Worm (Caenorhabditis elegans) whole organism, L4 larva: ENCODE measurements around the gene bckd-1A.

ENCODE experiments used
- F37D6.2 ChIP-seq: sonication (generic microtip); optimal IDR thresholded peaks from 2 replicates; lab custom pipeline; 2016; ENCODE audit warnings: mild to moderate bottlenecking, missing genetic modification characterization, missing compliant biosample characterization
- F44E2.7 ChIP-seq: fragments of 200-800 bp; sonication (Bioruptor generic); IDR thresholded peaks from 2 replicates; pipeline ENCODE4 v2.1.2; 2022; ENCODE audit warnings: missing genetic modification characterization, missing compliant biosample characterization
- ZK337.2 ChIP-seq: fragments of 200-800 bp; sonication (Bioruptor generic); IDR thresholded peaks from 2 replicates; pipeline ENCODE4 v1.3.6; 2022; ENCODE audit warnings: missing genetic modification reagents, missing genetic modification characterization, missing compliant biosample characterization
- ama-1 ChIP-seq: fragments of 150-350 bp; optimal IDR thresholded peaks from 2 replicates; lab custom pipeline; 2014; ENCODE audit warnings: inconsistent platforms, mixed read lengths
- arid-1 ChIP-seq: fragments of 200-800 bp; sonication (Bioruptor generic); conservative IDR thresholded peaks from 2 replicates; pipeline ENCODE4 v1.3.6; 2022; ENCODE audit warnings: missing genetic modification reagents, missing genetic modification characterization, missing compliant biosample characterization
- ceh-28 ChIP-seq: fragments of 150-350 bp; optimal IDR thresholded peaks from 2 replicates; lab custom pipeline; 2014; ENCODE audit warnings: missing biosample characterization, missing genetic modification reagents, missing genetic modification characterization
- daf-16 ChIP-seq, 3 experiments: sonication (generic microtip); optimal IDR thresholded peaks; 2 replicates each; lab custom pipeline; 2016 to 2017; ENCODE audit warnings: missing genetic modification characterization in 3 of 3, missing genetic modification reagents in 3 of 3, mild to moderate bottlenecking in 2 of 3, missing compliant biosample characterization in 2 of 3, missing biosample characterization in 1 of 3, moderate library complexity in 1 of 3
- dmd-6 ChIP-seq: fragments of 200-800 bp; sonication (Bioruptor generic); IDR thresholded peaks from 2 replicates; pipeline ENCODE4 v1.3.6; 2022; ENCODE audit warnings: missing genetic modification reagents, missing genetic modification characterization, missing compliant biosample characterization
- dpl-1 ChIP-seq: fragments of 150-350 bp; optimal IDR thresholded peaks from 2 replicates; lab custom pipeline; 2014; ENCODE audit warnings: missing biosample characterization, missing genetic modification reagents, missing genetic modification characterization
- dve-1 ChIP-seq: sonication (generic microtip); optimal IDR thresholded peaks from 2 replicates; lab custom pipeline; 2017; ENCODE audit warnings: antibody characterized with exemption, mild to moderate bottlenecking, missing genetic modification characterization, missing compliant biosample characterization; ENCODE audit not compliant: insufficient read depth
- egl-43 ChIP-seq: fragments of 200-800 bp; sonication (Bioruptor generic); IDR thresholded peaks from 2 replicates; pipeline ENCODE4 v1.3.6; 2022; ENCODE audit warnings: missing genetic modification reagents, missing genetic modification characterization, missing compliant biosample characterization
- fos-1 ChIP-seq: fragments of 150-350 bp; optimal IDR thresholded peaks from 2 replicates; lab custom pipeline; 2014; ENCODE audit warnings: missing biosample characterization, missing genetic modification characterization
- gei-8 ChIP-seq: fragments of 200-800 bp; sonication (Bioruptor generic); optimal IDR thresholded peaks from 2 replicates; lab custom pipeline; 2018; ENCODE audit warnings: mild to moderate bottlenecking, missing genetic modification characterization, missing compliant biosample characterization
- hif-1 ChIP-seq, 2 experiments: sonication (generic microtip); optimal IDR thresholded peaks; 2 replicates each; lab custom pipeline; 2016 to 2017; ENCODE audit warnings: missing compliant biosample characterization in 2 of 2, missing genetic modification characterization in 2 of 2, missing genetic modification reagents in 2 of 2, missing genotype in 2 of 2, mild to moderate bottlenecking in 1 of 2
- hlh-11 ChIP-seq: fragments of 200-800 bp; sonication (Bioruptor generic); optimal IDR thresholded peaks from 2 replicates; lab custom pipeline; 2018; ENCODE audit warnings: mild to moderate bottlenecking, missing genetic modification characterization, missing compliant biosample characterization
- lin-1 ChIP-seq: fragments of 200-800 bp; sonication (Bioruptor generic); IDR thresholded peaks from 2 replicates; pipeline ENCODE4 v1.3.6; 2022; ENCODE audit warnings: missing genetic modification reagents, missing genetic modification characterization, missing compliant biosample characterization
- lin-15B ChIP-seq: fragments of 150-350 bp; sonication (generic microtip); optimal IDR thresholded peaks from 3 replicates; lab custom pipeline; 2014; ENCODE audit warnings: missing biosample characterization, missing genetic modification characterization
- lir-3 ChIP-seq: sonication (generic microtip); optimal IDR thresholded peaks from 2 replicates; lab custom pipeline; 2016; ENCODE audit warnings: mild to moderate bottlenecking, missing genetic modification characterization, missing compliant biosample characterization
- lsy-2 ChIP-seq, 2 experiments: fragments of 150-350 bp in 1 of 2; sonication (generic microtip) in 1 of 2; optimal IDR thresholded peaks; 2 replicates each; lab custom pipeline; 2014 to 2017; ENCODE audit warnings: missing biosample characterization in 2 of 2, missing genetic modification characterization in 2 of 2
- madf-9 ChIP-seq: fragments of 200-800 bp; sonication (Bioruptor generic); conservative IDR thresholded peaks from 2 replicates; pipeline ENCODE4 v1.3.6; 2022; ENCODE audit warnings: missing genetic modification reagents, missing genetic modification characterization, missing compliant biosample characterization
- mep-1 ChIP-seq: fragments of 150-350 bp; sonication (generic microtip); optimal IDR thresholded peaks from 3 replicates; lab custom pipeline; 2014; ENCODE audit warnings: missing biosample characterization, missing genetic modification characterization
- nhr-10 ChIP-seq: fragments of 150-350 bp; optimal IDR thresholded peaks from 2 replicates; lab custom pipeline; 2014; ENCODE audit warnings: missing biosample characterization, missing genetic modification characterization
- nhr-111 ChIP-seq: fragments of 200-800 bp; sonication (Bioruptor generic); optimal IDR thresholded peaks from 2 replicates; lab custom pipeline; 2018; ENCODE audit warnings: mild to moderate bottlenecking, missing genetic modification characterization, missing compliant biosample characterization
- nhr-28 ChIP-seq: fragments of 150-350 bp; optimal IDR thresholded peaks from 2 replicates; lab custom pipeline; 2014; ENCODE audit warnings: missing biosample characterization, missing genetic modification characterization
- nhr-48 ChIP-seq: sonication (generic microtip); optimal IDR thresholded peaks from 2 replicates; lab custom pipeline; 2016; ENCODE audit warnings: mild to moderate bottlenecking, missing genetic modification characterization, missing compliant biosample characterization
- nhr-76 ChIP-seq: fragments of 150-350 bp; optimal IDR thresholded peaks from 2 replicates; lab custom pipeline; 2014; ENCODE audit warnings: missing biosample characterization, missing genetic modification characterization
- nhr-77 ChIP-seq: fragments of 150-350 bp; optimal IDR thresholded peaks from 2 replicates; lab custom pipeline; 2014; ENCODE audit warnings: missing biosample characterization, missing genetic modification characterization
- php-3 ChIP-seq: fragments of 200-800 bp; sonication (Bioruptor generic); IDR thresholded peaks from 2 replicates; pipeline ENCODE4 v1.3.6; 2022; ENCODE audit warnings: missing genetic modification reagents, missing genetic modification characterization, missing compliant biosample characterization
- pqm-1 ChIP-seq: sonication (generic microtip); optimal IDR thresholded peaks from 2 replicates; lab custom pipeline; 2017; ENCODE audit warnings: missing biosample characterization, missing genetic modification characterization
- rbr-2 ChIP-seq: sonication (generic microtip); optimal IDR thresholded peaks from 2 replicates; lab custom pipeline; 2016; ENCODE audit warnings: missing genotype, missing genetic modification characterization, missing compliant biosample characterization
- set-16 ChIP-seq: fragments of 200-800 bp; sonication (Bioruptor generic); IDR thresholded peaks from 2 replicates; pipeline ENCODE4 v1.3.6; 2022; ENCODE audit warnings: missing genetic modification reagents, missing genetic modification characterization, missing compliant biosample characterization
- skn-1 ChIP-seq: fragments of 150-350 bp; optimal IDR thresholded peaks from 2 replicates; lab custom pipeline; 2014; ENCODE audit warnings: missing biosample characterization, missing genetic modification characterization
- snpc-4 ChIP-seq: fragments of 150-350 bp; optimal IDR thresholded peaks from 2 replicates; lab custom pipeline; 2014; ENCODE audit warnings: missing biosample characterization, missing genetic modification characterization
- spr-3 ChIP-seq: fragments of 200-800 bp; sonication (Bioruptor generic); optimal IDR thresholded peaks from 2 replicates; lab custom pipeline; 2018; ENCODE audit warnings: mild to moderate bottlenecking, missing genetic modification characterization, missing compliant biosample characterization
- tra-1 ChIP-seq: fragments of 200-800 bp; sonication (Bioruptor generic); IDR thresholded peaks from 2 replicates; pipeline ENCODE4 v1.3.6; 2022; ENCODE audit warnings: missing genetic modification reagents, missing genetic modification characterization, missing compliant biosample characterization
- unc-130 ChIP-seq: sonication (generic microtip); optimal IDR thresholded peaks from 2 replicates; lab custom pipeline; 2016; ENCODE audit warnings: missing genetic modification reagents, missing genetic modification characterization, missing compliant biosample characterization
- unc-62 ChIP-seq, 3 experiments: fragments of 150-350 bp in 1 of 3; sonication (generic microtip); optimal IDR thresholded peaks in 2 of 3; peaks in 1 of 3; 1 replicate in 1 of 3; 2 replicates in 2 of 3; lab custom pipeline; 2014 to 2017; ENCODE audit warnings: missing biosample characterization in 3 of 3, missing genetic modification characterization in 3 of 3, missing genetic modification reagents in 3 of 3, missing genotype in 1 of 3
- zip-11 ChIP-seq: fragments of 200-800 bp; sonication (Bioruptor generic); IDR thresholded peaks from 2 replicates; pipeline ENCODE4 v1.3.6; 2022; ENCODE audit warnings: missing genetic modification characterization, missing compliant biosample characterization
- zip-2 ChIP-seq: fragments of 150-350 bp; optimal IDR thresholded peaks from 2 replicates; lab custom pipeline; 2014; ENCODE audit warnings: missing biosample characterization, missing genetic modification characterization
- ztf-7 ChIP-seq: fragments of 150-350 bp; optimal IDR thresholded peaks from 2 replicates; lab custom pipeline; 2014; ENCODE audit warnings: missing biosample characterization, missing genetic modification characterization

Gene bckd-1A

DNA sequence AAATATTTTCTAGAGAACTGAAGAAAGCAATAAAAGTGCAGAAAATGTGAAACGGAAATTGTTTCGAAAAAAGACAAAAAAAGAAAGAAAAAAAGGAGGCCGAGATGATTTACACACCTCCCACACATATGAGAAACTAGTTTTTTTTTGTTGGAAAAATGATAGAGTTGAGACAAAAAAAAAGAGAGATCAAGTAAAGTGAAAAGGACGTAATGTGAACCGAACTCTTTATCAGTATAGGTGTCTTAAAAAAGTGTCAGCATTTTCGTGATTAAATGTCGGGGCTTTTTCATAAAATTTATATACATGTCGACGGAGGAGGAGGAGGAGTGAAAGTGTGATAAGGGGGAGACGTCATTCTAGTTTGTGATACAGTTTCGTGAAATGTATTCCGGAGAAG, 13.0 kb downstream of the bckd-1A start:
- no peak for TF ChIP-seq fos-1 (tag; lab: Kevin White, UChicago)
- TF ChIP-seq php-3 (GFP tag; lab: Robert Waterston, UW) = 0 out of 2 replicates have a peak, but pooled peaks have one; percentile 46
- TF ChIP-seq dve-1 (tag; lab: Kevin White, UChicago) = peak; percentile 69
- no peak for TF ChIP-seq unc-130 (GFP tag; lab: Kevin White, UChicago)
- TF ChIP-seq nhr-28 (tag; lab: Kevin White, UChicago) = peak; percentile 88
- TF ChIP-seq skn-1 (tag; lab: Kevin White, UChicago) = no peak
- peak in 1 of 2 experiments; percentile 92 for TF ChIP-seq unc-62 (GFP tag; optimal IDR thresholded peaks at IDR 0.05 in 1 of 2; lab: Kevin White, UChicago)
- TF ChIP-seq unc-62 (tag; optimal IDR thresholded peaks at IDR 0.05; lab: Kevin White, UChicago) = no peak
- no peak for TF ChIP-seq ZK337.2 (GFP tag; lab: Robert Waterston, UW)
- TF ChIP-seq nhr-111 = no peak
- peak; percentile 86 for TF ChIP-seq pqm-1 (tag; lab: Kevin White, UChicago)
- no peak for TF ChIP-seq hif-1 (tag; optimal IDR thresholded peaks at IDR 0.05; lab: Kevin White, UChicago)
- peak; percentile 81 for TF ChIP-seq dmd-6 (GFP tag; lab: Robert Waterston, UW)
- no peak for TF ChIP-seq madf-9 (GFP tag; lab: Robert Waterston, UW)
- 0 out of 2 replicates have a peak, but pooled peaks have one; percentile 10 for TF ChIP-seq lin-1 (GFP tag; lab: Robert Waterston, UW)
- TF ChIP-seq F44E2.7 (GFP tag; lab: Robert Waterston, UW) = no peak
- TF ChIP-seq lir-3 (tag; lab: Kevin White, UChicago) = no peak
- TF ChIP-seq snpc-4 (tag; lab: Kevin White, UChicago) = no peak
- peak; percentile 26 for TF ChIP-seq nhr-77 (tag; lab: Kevin White, UChicago)
- no peak for TF ChIP-seq gei-8 (GFP tag; lab: Kevin White, UChicago)
- no peak for TF ChIP-seq lin-15B (tag; lab: Kevin White, UChicago)
- TF ChIP-seq ztf-7 = no peak
- TF ChIP-seq hlh-11 (tag; lab: Kevin White, UChicago) = no peak
- 0 out of 2 replicates have a peak, but pooled peaks have one; percentile 51 for TF ChIP-seq tra-1 (GFP tag; lab: Robert Waterston, UW)
- no peak for TF ChIP-seq zip-11 (GFP tag; lab: Robert Waterston, UW)
- no peak for TF ChIP-seq dpl-1 (GFP tag; lab: Kevin White, UChicago)
- TF ChIP-seq nhr-48 (tag; lab: Kevin White, UChicago) = peak; percentile 16
- no peak for TF ChIP-seq daf-16 (GFP tag; optimal IDR thresholded peaks at IDR 0.05; lab: Kevin White, UChicago)
- peak; percentile 8 for TF ChIP-seq daf-16 (tag; optimal IDR thresholded peaks at IDR 0.05; lab: Kevin White, UChicago)
- no peak for TF ChIP-seq spr-3 (GFP tag; lab: Kevin White, UChicago)
- no peak for TF ChIP-seq nhr-76 (tag; lab: Kevin White, UChicago)

ce11 chrIII:12952615-12953014, 19.7 kb downstream of the bckd-1A start:
- TF ChIP-seq ceh-28 (peak; percentile 88), mep-1 (tag; lab: Kevin White, UChicago) (no peak)

- no peak for TF ChIP-seq ama-1
- 0 out of 2 replicates have a peak, but pooled peaks have one; percentile 5 for TF ChIP-seq arid-1 (GFP tag; lab: Robert Waterston, UW)
- 0 out of 2 replicates have a peak, but pooled peaks have one; percentile 17 for TF ChIP-seq lin-1 (GFP tag; lab: Robert Waterston, UW)
- no peak for TF ChIP-seq fos-1 (tag; lab: Kevin White, UChicago)
- peak; percentile 18; the same call in 1 of the 2 replicates for TF ChIP-seq ZK337.2 (GFP tag; lab: Robert Waterston, UW)
- no peak for TF ChIP-seq nhr-10 (tag; lab: Kevin White, UChicago)
- TF ChIP-seq rbr-2 (tag; lab: Kevin White, UChicago) = no peak
- no peak for TF ChIP-seq F37D6.2 (tag; lab: Kevin White, UChicago)
- no peak for TF ChIP-seq nhr-48 (tag; lab: Kevin White, UChicago)
- TF ChIP-seq zip-2 (tag; lab: Kevin White, UChicago) = no peak
- TF ChIP-seq lsy-2 (tag; optimal IDR thresholded peaks at IDR 0.05; lab: Kevin White, UChicago) = no peak
- peak in 1 of 2 experiments; percentile 75 for TF ChIP-seq unc-62 (GFP tag; optimal IDR thresholded peaks at IDR 0.05 in 1 of 2; lab: Kevin White, UChicago)
- no peak for TF ChIP-seq unc-62 (tag; optimal IDR thresholded peaks at IDR 0.05; lab: Kevin White, UChicago)
- TF ChIP-seq ceh-28 = peak; percentile 98
- TF ChIP-seq egl-43 (GFP tag; lab: Robert Waterston, UW) = peak; percentile 64; the same call in 1 of the 2 replicates
- no peak for TF ChIP-seq hif-1 (tag; optimal IDR thresholded peaks at IDR 0.05; lab: Kevin White, UChicago)
- TF ChIP-seq set-16 (GFP tag; lab: Robert Waterston, UW) = peak; percentile 78
These were observed 20.7 kb downstream of the bckd-1A start, which contains the start of gene Y39E4A.1 for ce11 chrIII:12951362-12952228. TSS of gene Y39E4A.1 (plus strand) at chrIII:12951412.
